Worm (Caenorhabditis elegans): Measurements from ENCODE around the gene btb-8.

Gene btb-8

DNA sequence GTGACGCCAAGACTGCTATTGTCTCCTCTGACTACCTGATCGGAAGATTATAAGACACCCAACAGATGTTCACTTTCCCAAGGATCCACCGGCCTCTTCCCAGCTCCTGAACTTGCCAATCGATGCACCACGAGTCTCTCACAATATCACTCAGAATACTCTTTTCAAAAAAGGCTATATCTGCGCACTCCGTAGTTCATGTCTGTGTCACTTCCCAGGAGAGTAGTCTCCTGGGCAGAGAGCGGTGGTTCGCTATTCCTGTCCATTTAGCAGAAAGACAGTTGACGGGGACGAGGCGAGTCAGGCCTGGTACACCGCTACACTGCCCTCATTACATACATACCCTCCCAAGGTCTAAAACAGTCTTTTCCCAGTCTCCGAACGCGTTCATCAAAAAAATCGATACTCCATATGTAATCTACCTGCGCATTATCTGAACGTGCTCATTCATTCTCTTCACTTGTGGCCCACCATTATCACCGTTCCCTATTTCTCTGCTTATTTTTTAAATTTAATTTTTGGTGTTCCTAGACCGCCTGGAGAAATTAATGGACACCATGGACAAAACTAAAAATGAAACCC is 7.7 kb upstream of the btb-8 start, which contains the start of gene btb-6:
Gene btb-6, plus strand, starts transcription at position 532 of the 582 bp plus-strand sequence.
- TF ChIP-seq nhr-11 (tag; optimal IDR thresholded peaks at IDR 0.05) (no peak), elt-1 (tag; optimal IDR thresholded peaks at IDR 0.05) (no peak), ztf-1 (GFP tag; conservative IDR thresholded peaks at IDR 0.05) (no peak), dmd-4 (tag; optimal IDR thresholded peaks at IDR 0.05) (no peak), ceh-16 (tag; optimal IDR thresholded peaks at IDR 0.05) (no peak), lin-13 (GFP tag; optimal IDR thresholded peaks at IDR 0.05) (no peak), nhr-12 (tag; optimal IDR thresholded peaks at IDR 0.05) (no peak), fos-1 (tag; optimal IDR thresholded peaks at IDR 0.05) (no peak), elt-3 (tag; optimal IDR thresholded peaks at IDR 0.05) (no peak), nhr-10 (tag; optimal IDR thresholded peaks at IDR 0.05) (no peak), ztf-4 (tag; optimal IDR thresholded peaks at IDR 0.05) (no peak), ztf-11 (tag; optimal IDR thresholded peaks at IDR 0.05) (no peak), Y55F3AM.14 (GFP tag; optimal IDR thresholded peaks at IDR 0.05) (no peak), ZK546.5 (tag; optimal IDR thresholded peaks at IDR 0.05) (no peak)

DNA sequence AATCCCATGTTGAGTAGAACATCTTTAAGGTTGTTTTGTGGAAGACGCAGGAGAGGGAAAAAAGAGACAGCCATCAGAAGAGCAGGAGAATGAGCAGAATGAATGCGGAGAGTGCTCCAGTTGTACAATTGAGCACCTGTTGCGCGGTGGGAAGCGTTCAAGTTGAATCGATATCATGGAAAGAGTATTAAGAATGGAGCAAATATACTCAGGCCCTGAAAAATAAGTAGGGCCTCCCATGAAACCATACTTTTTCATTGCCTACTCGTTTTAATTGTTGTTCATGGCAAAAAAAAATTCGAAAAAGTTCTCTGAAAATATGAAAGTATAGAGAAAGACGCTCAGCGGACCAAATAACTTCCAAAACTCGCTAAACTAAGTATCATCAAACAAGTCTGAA is 3.4 kb upstream of the btb-8 start, which contains the start of gene fbxb-48:
Gene fbxb-48, minus strand, starts transcription at position 101 of the 400 bp plus-strand sequence.
- no peak for TF ChIP-seq ama-1 (optimal IDR thresholded peaks at IDR 0.05)
- no peak for TF ChIP-seq peb-1 (tag; optimal IDR thresholded peaks at IDR 0.05)
- TF ChIP-seq mbf-1 (tag; optimal IDR thresholded peaks at IDR 0.05), result no peak
- no peak for TF ChIP-seq lsy-2 (tag; optimal IDR thresholded peaks at IDR 0.05)
- TF ChIP-seq fos-1 (tag; optimal IDR thresholded peaks at IDR 0.05), result no peak
- TF ChIP-seq nhr-10 (tag; optimal IDR thresholded peaks at IDR 0.05), result no peak
- no peak for TF ChIP-seq ztf-4 (tag; optimal IDR thresholded peaks at IDR 0.05)
- TF ChIP-seq zag-1 (tag; optimal IDR thresholded peaks at IDR 0.05), result no peak
- TF ChIP-seq ztf-11 (tag; optimal IDR thresholded peaks at IDR 0.05), result no peak

DNA sequence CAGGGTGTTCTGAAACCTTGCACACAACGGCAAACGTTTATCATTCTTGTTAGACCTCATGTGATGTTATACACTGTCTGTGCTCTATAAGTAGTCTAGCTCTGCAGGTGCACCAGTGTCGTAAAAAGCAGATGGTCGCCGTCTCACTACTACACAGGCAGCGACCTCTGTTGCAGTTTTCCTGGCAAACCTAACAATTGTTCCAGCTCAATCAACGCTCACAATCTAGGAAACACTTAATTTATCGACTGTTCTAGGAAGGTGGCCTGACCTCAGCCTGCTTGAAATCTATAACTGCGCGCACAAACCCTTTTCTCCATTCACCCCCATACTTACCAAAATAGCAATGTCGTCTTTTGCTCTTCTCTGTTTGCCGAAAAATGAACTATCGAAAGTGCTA is 1.7 kb downstream of the btb-8 start, which contains the start of gene fbxb-11:
Gene fbxb-11, plus strand, starts transcription at position 301 of the 400 bp plus-strand sequence.
- TF ChIP-seq peb-1 (tag; optimal IDR thresholded peaks at IDR 0.05) (no peak), lsy-2 (tag; optimal IDR thresholded peaks at IDR 0.05) (no peak), nhr-6 (tag; optimal IDR thresholded peaks at IDR 0.05) (no peak), ZK546.5 (tag; optimal IDR thresholded peaks at IDR 0.05) (no peak), aly-2 (tag; optimal IDR thresholded peaks at IDR 0.05) (no peak), crh-2 (tag; optimal IDR thresholded peaks at IDR 0.05) (no peak), mab-5 (tag; optimal IDR thresholded peaks at IDR 0.05) (no peak), fos-1 (tag; optimal IDR thresholded peaks at IDR 0.05) (no peak), ama-1 (optimal IDR thresholded peaks at IDR 0.05) (no peak), ztf-4 (tag; optimal IDR thresholded peaks at IDR 0.05) (no peak), elt-3 (tag; optimal IDR thresholded peaks at IDR 0.05) (no peak), egl-27 (tag; optimal IDR thresholded peaks at IDR 0.05) (no peak), ztf-11 (tag; optimal IDR thresholded peaks at IDR 0.05) (no peak)

DNA sequence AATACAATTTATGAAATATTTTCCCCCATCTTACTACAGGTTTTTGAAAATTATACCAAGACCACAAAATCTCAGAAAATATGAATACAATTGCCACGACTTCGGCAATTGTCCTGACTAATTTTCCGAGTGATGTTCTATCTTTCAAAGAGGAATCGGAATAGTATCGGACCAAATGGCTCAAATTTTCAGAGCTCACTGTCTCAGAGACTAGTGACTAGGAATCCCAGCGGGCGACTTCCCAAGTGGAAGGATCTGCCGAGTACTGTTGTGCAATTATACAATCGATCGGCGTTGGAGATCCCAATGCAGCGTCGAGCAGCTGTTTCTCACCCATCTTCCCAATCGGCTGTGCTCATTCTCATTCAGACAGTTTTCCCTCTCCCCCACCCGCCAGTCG is 3.2 kb downstream of the btb-8 start, which contains the start of gene F45C12.17:
Gene F45C12.17, plus strand, starts transcription at position 377 of the 400 bp plus-strand sequence.
- no peak for TF ChIP-seq alr-1 (tag; optimal IDR thresholded peaks at IDR 0.05)
- no peak for TF ChIP-seq nhr-21 (tag; optimal IDR thresholded peaks at IDR 0.05)
- no peak for TF ChIP-seq unc-39 (tag; optimal IDR thresholded peaks at IDR 0.05)
- TF ChIP-seq unc-62 (GFP tag; optimal IDR thresholded peaks at IDR 0.05), result no peak
- no peak for TF ChIP-seq peb-1 (tag; optimal IDR thresholded peaks at IDR 0.05)
- TF ChIP-seq snpc-4 (tag; optimal IDR thresholded peaks at IDR 0.05), result no peak
- no peak for TF ChIP-seq F13H6.1 (tag; optimal IDR thresholded peaks at IDR 0.05)
- no peak for TF ChIP-seq ceh-16 (tag; optimal IDR thresholded peaks at IDR 0.05)
- TF ChIP-seq lin-11 (tag; optimal IDR thresholded peaks at IDR 0.05), result no peak
- no peak for TF ChIP-seq nhr-10 (tag; optimal IDR thresholded peaks at IDR 0.05)
- TF ChIP-seq sma-9 (GFP tag; optimal IDR thresholded peaks at IDR 0.05), result no peak
- no peak for TF ChIP-seq sma-9 (tag; optimal IDR thresholded peaks at IDR 0.05)
- TF ChIP-seq blmp-1 (tag; optimal IDR thresholded peaks at IDR 0.05; ENCODE audit: insufficient read depth), result no peak
- TF ChIP-seq mdl-1 (tag; optimal IDR thresholded peaks at IDR 0.05), result no peak
- TF ChIP-seq skn-1 (tag; optimal IDR thresholded peaks at IDR 0.05), result no peak
- TF ChIP-seq ztf-11 (tag; optimal IDR thresholded peaks at IDR 0.05), result no peak
- TF ChIP-seq dmd-4 (tag; optimal IDR thresholded peaks at IDR 0.05), result no peak
- TF ChIP-seq lin-13 (GFP tag; optimal IDR thresholded peaks at IDR 0.05), result no peak
- TF ChIP-seq mab-5 (tag; optimal IDR thresholded peaks at IDR 0.05), result no peak
- TF ChIP-seq nhr-6 (tag; optimal IDR thresholded peaks at IDR 0.05), result no peak
- TF ChIP-seq ZK546.5 (tag; optimal IDR thresholded peaks at IDR 0.05), result no peak
